Worm (Caenorhabditis elegans) whole organism, L1 larva: ENCODE results near the gene nhr-167.

Experiments used
- C04F5.9 ChIP-seq: sonication (generic microtip); optimal IDR thresholded peaks from 2 replicates; lab custom pipeline; 2016; ENCODE audit warnings: missing genetic modification characterization, missing compliant biosample characterization
- C34B4.2 ChIP-seq: sonication (generic microtip); optimal IDR thresholded peaks from 2 replicates; lab custom pipeline; 2017; ENCODE audit warnings: mild to moderate bottlenecking, missing genetic modification characterization, missing compliant biosample characterization
- Y116A8C.19 ChIP-seq: sonication (generic microtip); optimal IDR thresholded peaks from 2 replicates; lab custom pipeline; 2016; ENCODE audit warnings: missing compliant biosample characterization, missing genetic modification characterization, borderline replicate concordance
- alr-1 ChIP-seq: fragments of 200-800 bp; sonication (Bioruptor generic); optimal IDR thresholded peaks from 2 replicates; lab custom pipeline; 2018; ENCODE audit warnings: borderline replicate concordance, mild to moderate bottlenecking, missing genetic modification characterization, missing compliant biosample characterization
- ceh-63 ChIP-seq: fragments of 200-800 bp; sonication (Bioruptor generic); optimal IDR thresholded peaks from 2 replicates; lab custom pipeline; 2018; ENCODE audit warnings: mild to moderate bottlenecking, missing genetic modification characterization, missing compliant biosample characterization
- ceh-8 ChIP-seq: fragments of 200-800 bp; sonication (Bioruptor generic); optimal IDR thresholded peaks from 2 replicates; lab custom pipeline; 2018; ENCODE audit warnings: mild to moderate bottlenecking, missing genetic modification characterization, moderate library complexity, missing compliant biosample characterization
- ceh-82 ChIP-seq, 3 experiments: fragments of 150-350 bp in 1 of 3; sonication (generic microtip) in 2 of 3; optimal IDR thresholded peaks; 2 replicates each; lab custom pipeline; 2014 to 2017; ENCODE audit warnings: missing biosample characterization in 3 of 3, missing genetic modification characterization in 3 of 3
- ces-1 ChIP-seq: fragments of 150-350 bp; optimal IDR thresholded peaks from 2 replicates; lab custom pipeline; 2014; ENCODE audit warnings: missing biosample characterization, missing genetic modification reagents, missing genetic modification characterization
- efl-1 ChIP-seq, 4 experiments: fragments of 150-350 bp; optimal IDR thresholded peaks in 3 of 4; peaks in 1 of 4; 1 replicate in 1 of 4; 2 replicates in 3 of 4; lab custom pipeline; 2014; ENCODE audit warnings: missing biosample characterization in 2 of 4, missing genetic modification characterization in 2 of 4, missing genetic modification reagents in 2 of 4
- egl-13 ChIP-seq: sonication (generic microtip); optimal IDR thresholded peaks from 2 replicates; lab custom pipeline; 2016; ENCODE audit warnings: missing genotype, missing genetic modification reagents, missing genetic modification characterization, missing compliant biosample characterization
- egl-27 ChIP-seq, 2 experiments: fragments of 150-350 bp in 1 of 2; sonication (generic microtip); optimal IDR thresholded peaks; 3 replicates each; lab custom pipeline; 2017 to 2018; ENCODE audit warnings: missing biosample characterization in 2 of 2, missing genetic modification characterization in 2 of 2, missing genetic modification reagents in 2 of 2
- elt-2 ChIP-seq: sonication (generic microtip); optimal IDR thresholded peaks from 2 replicates; lab custom pipeline; 2016; ENCODE audit warnings: missing genetic modification characterization, mild to moderate bottlenecking, inconsistent platforms, missing compliant biosample characterization, missing genetic modification reagents
- elt-3 ChIP-seq, 6 experiments: fragments of 150-350 bp in 1 of 6; sonication (generic microtip); optimal IDR thresholded peaks; 2 replicates each; lab custom pipeline; 2017 to 2018; ENCODE audit warnings: missing biosample characterization in 6 of 6, missing genetic modification characterization in 6 of 6, inconsistent platforms in 1 of 6
- ets-5 ChIP-seq: fragments of 200-800 bp; sonication (Bioruptor generic); IDR thresholded peaks from 2 replicates; pipeline ENCODE4 v1.3.6; 2022; ENCODE audit warnings: missing genetic modification characterization, missing compliant biosample characterization
- fkh-10 ChIP-seq: sonication (generic microtip); optimal IDR thresholded peaks from 2 replicates; lab custom pipeline; 2017; ENCODE audit warnings: missing biosample characterization, missing genetic modification reagents, missing genetic modification characterization
- fos-1 ChIP-seq: fragments of 150-350 bp; optimal IDR thresholded peaks from 2 replicates; lab custom pipeline; 2014; ENCODE audit warnings: missing biosample characterization, missing genetic modification characterization
- hlh-17 ChIP-seq: fragments of 200-800 bp; sonication (Bioruptor generic); optimal IDR thresholded peaks from 2 replicates; lab custom pipeline; 2018; ENCODE audit warnings: missing genetic modification characterization, mild to moderate bottlenecking, missing compliant biosample characterization, moderate library complexity, borderline replicate concordance
- hlh-4 ChIP-seq: sonication (generic microtip); optimal IDR thresholded peaks from 2 replicates; lab custom pipeline; 2016; ENCODE audit warnings: mild to moderate bottlenecking, missing genetic modification characterization, missing compliant biosample characterization
- hpl-2 ChIP-seq: fragments of 150-350 bp; optimal IDR thresholded peaks from 2 replicates; lab custom pipeline; 2014; ENCODE audit warnings: missing biosample characterization, missing genetic modification reagents, missing genetic modification characterization
- irx-1 ChIP-seq: sonication (generic microtip); optimal IDR thresholded peaks from 2 replicates; lab custom pipeline; 2016; ENCODE audit warnings: missing genetic modification characterization, missing compliant biosample characterization
- lin-13 ChIP-seq: fragments of 150-350 bp; optimal IDR thresholded peaks from 2 replicates; lab custom pipeline; 2014; ENCODE audit warnings: missing biosample characterization, missing genetic modification reagents, missing genetic modification characterization
- lin-14 ChIP-seq: fragments of 200-800 bp; sonication (Bioruptor generic); optimal IDR thresholded peaks from 2 replicates; lab custom pipeline; 2018; ENCODE audit warnings: mild to moderate bottlenecking, missing genetic modification characterization, moderate library complexity, missing compliant biosample characterization
- lin-35 ChIP-seq, 2 experiments: fragments of 150-350 bp; optimal IDR thresholded peaks; 2 replicates each; lab custom pipeline; 2014; ENCODE audit warnings: missing biosample characterization in 2 of 2, missing genetic modification characterization in 2 of 2, missing genetic modification reagents in 2 of 2
- lin-39 ChIP-seq: fragments of 150-350 bp; optimal IDR thresholded peaks from 2 replicates; lab custom pipeline; 2014; ENCODE audit warnings: missing biosample characterization, missing genetic modification reagents, missing genetic modification characterization
- mdl-1 ChIP-seq, 2 experiments: fragments of 150-350 bp; optimal IDR thresholded peaks; 2 replicates each; lab custom pipeline; 2014 to 2017; ENCODE audit warnings: missing biosample characterization in 2 of 2, missing genetic modification characterization in 2 of 2, inconsistent platforms in 1 of 2
- nhr-12 ChIP-seq: sonication (generic microtip); optimal IDR thresholded peaks from 2 replicates; lab custom pipeline; 2017; ENCODE audit warnings: missing biosample characterization, missing genetic modification characterization
- nhr-19 ChIP-seq: fragments of 200-800 bp; sonication (Bioruptor generic); conservative IDR thresholded peaks from 2 replicates; pipeline ENCODE4 v1.3.6; 2022; ENCODE audit warnings: missing genetic modification characterization, missing compliant biosample characterization
- nhr-20 ChIP-seq: sonication (generic microtip); optimal IDR thresholded peaks from 2 replicates; lab custom pipeline; 2016; ENCODE audit warnings: mild to moderate bottlenecking, missing genetic modification characterization, missing compliant biosample characterization
- nhr-28 ChIP-seq: fragments of 150-350 bp; optimal IDR thresholded peaks from 2 replicates; lab custom pipeline; 2014; ENCODE audit warnings: missing biosample characterization, missing genetic modification characterization
- nhr-71 ChIP-seq: sonication (generic microtip); optimal IDR thresholded peaks from 2 replicates; lab custom pipeline; 2016; ENCODE audit warnings: mild to moderate bottlenecking, missing genetic modification characterization, moderate library complexity, missing compliant biosample characterization
- nhr-76 ChIP-seq: sonication (generic microtip); optimal IDR thresholded peaks from 2 replicates; lab custom pipeline; 2017; ENCODE audit warnings: missing biosample characterization, missing genetic modification characterization
- nhr-77 ChIP-seq: fragments of 150-350 bp; optimal IDR thresholded peaks from 2 replicates; lab custom pipeline; 2014; ENCODE audit warnings: missing biosample characterization, missing genetic modification characterization
- nhr-84 ChIP-seq: sonication (generic microtip); optimal IDR thresholded peaks from 2 replicates; lab custom pipeline; 2017; ENCODE audit warnings: missing biosample characterization, missing genetic modification characterization
- nhr-90 ChIP-seq: sonication (generic microtip); optimal IDR thresholded peaks from 2 replicates; lab custom pipeline; 2016; ENCODE audit warnings: mild to moderate bottlenecking, missing genetic modification characterization, missing compliant biosample characterization; ENCODE audit not compliant: poor library complexity
- pag-3 ChIP-seq: sonication (generic microtip); optimal IDR thresholded peaks from 2 replicates; lab custom pipeline; 2017; ENCODE audit warnings: missing genetic modification characterization, mild to moderate bottlenecking, missing compliant biosample characterization, antibody characterized with exemption, borderline replicate concordance; ENCODE audit not compliant: insufficient read depth
- pqm-1 ChIP-seq: sonication (generic microtip); optimal IDR thresholded peaks from 3 replicates; lab custom pipeline; 2017; ENCODE audit warnings: missing biosample characterization, missing genetic modification characterization
- skn-1 ChIP-seq: fragments of 150-350 bp; optimal IDR thresholded peaks from 2 replicates; lab custom pipeline; 2014; ENCODE audit warnings: missing biosample characterization, missing genetic modification characterization
- swsn-7 ChIP-seq: sonication (generic microtip); optimal IDR thresholded peaks from 2 replicates; lab custom pipeline; 2016; ENCODE audit warnings: missing genetic modification characterization, missing compliant biosample characterization
- tlp-1 ChIP-seq: fragments of 150-350 bp; optimal IDR thresholded peaks from 2 replicates; lab custom pipeline; 2014; ENCODE audit warnings: missing biosample characterization, missing genetic modification characterization
- unc-130 ChIP-seq: fragments of 150-350 bp; optimal IDR thresholded peaks from 2 replicates; lab custom pipeline; 2017; ENCODE audit warnings: missing biosample characterization, missing genetic modification characterization, inconsistent platforms
- unc-62 ChIP-seq: fragments of 150-350 bp; optimal IDR thresholded peaks from 2 replicates; lab custom pipeline; 2014; ENCODE audit warnings: missing biosample characterization, missing genetic modification reagents, missing genetic modification characterization
- unc-86 ChIP-seq: sonication (generic microtip); optimal IDR thresholded peaks from 2 replicates; lab custom pipeline; 2016; ENCODE audit warnings: missing genetic modification characterization, missing compliant biosample characterization
- vab-15 ChIP-seq: sonication (generic microtip); optimal IDR thresholded peaks from 2 replicates; lab custom pipeline; 2017; ENCODE audit warnings: missing genotype, mild to moderate bottlenecking, missing genetic modification characterization, missing compliant biosample characterization
- xbp-1 ChIP-seq: sonication (generic microtip); optimal IDR thresholded peaks from 2 replicates; lab custom pipeline; 2016; ENCODE audit warnings: missing genetic modification characterization, missing compliant biosample characterization
- zag-1 ChIP-seq: fragments of 150-350 bp; optimal IDR thresholded peaks from 2 replicates; lab custom pipeline; 2014; ENCODE audit warnings: missing biosample characterization, missing genetic modification characterization
- zip-4 ChIP-seq: fragments of 200-800 bp; sonication (Bioruptor generic); optimal IDR thresholded peaks from 2 replicates; lab custom pipeline; 2018; ENCODE audit warnings: mild to moderate bottlenecking, missing genetic modification characterization, moderate library complexity, missing compliant biosample characterization
- ztf-11 ChIP-seq, 2 experiments: sonication (generic microtip); optimal IDR thresholded peaks; 2 replicates each; lab custom pipeline; 2016 to 2017; ENCODE audit warnings: missing genetic modification characterization in 2 of 2, missing biosample characterization in 1 of 2, missing compliant biosample characterization in 1 of 2

nhr-167 gene

ce11 chrX:12021446-12021845 is 39.6 kb upstream of the nhr-167 start (continued):
- TF ChIP-seq nhr-19 (GFP tag; lab: Robert Waterston, UW) = no peak
- no peak for TF ChIP-seq efl-1 (optimal IDR thresholded peaks at IDR 0.05; lab: Kevin White, UChicago)
- TF ChIP-seq efl-1 (GFP tag; optimal IDR thresholded peaks at IDR 0.05 in 1 of 2; lab: Kevin White, UChicago) = peak in 1 of 2 experiments; percentile 76
- TF ChIP-seq hpl-2 (GFP tag; lab: Kevin White, UChicago) = no peak
- peak; percentile 67 for TF ChIP-seq fkh-10
- TF ChIP-seq ceh-63 (GFP tag; lab: Kevin White, UChicago) = no peak
- no peak for TF ChIP-seq unc-130 (tag; lab: Kevin White, UChicago)
- no peak for TF ChIP-seq C34B4.2
- TF ChIP-seq lin-14 (GFP tag; lab: Kevin White, UChicago) = peak; percentile 58
- no peak for TF ChIP-seq nhr-71 (tag; lab: Kevin White, UChicago)
- no peak for TF ChIP-seq fos-1 (tag; lab: Kevin White, UChicago)
- no peak for TF ChIP-seq unc-62 (GFP tag; lab: Kevin White, UChicago)
- TF ChIP-seq, all 84 proteins: peak for 4

ce11 chrX:12017908-12018479 is 36.1 kb upstream of the nhr-167 start, which contains the start of the genes nmat-1 and ucr-2.1:
Gene nmat-1, minus strand, starts transcription at chrX:12018043.
Gene ucr-2.1, plus strand, starts transcription at chrX:12018429.
- TF ChIP-seq lin-35 (GFP tag; optimal IDR thresholded peaks at IDR 0.05; lab: Kevin White, UChicago) = peak; percentile 25 to 83
- TF ChIP-seq mdl-1 (tag; optimal IDR thresholded peaks at IDR 0.05; lab: Kevin White, UChicago) = peak in 1 of 2 experiments; percentile 87
- no peak for TF ChIP-seq lin-39 (tag; lab: Kevin White, UChicago)
- peak; percentile 54 to 58 for TF ChIP-seq efl-1 (optimal IDR thresholded peaks at IDR 0.05; lab: Kevin White, UChicago)
- peak in 1 of 2 experiments; percentile 45 for TF ChIP-seq efl-1 (GFP tag; optimal IDR thresholded peaks at IDR 0.05 in 1 of 2; lab: Kevin White, UChicago)
- TF ChIP-seq swsn-7 (tag; lab: Kevin White, UChicago) = peak; percentile 80
- peak; percentile 27 for TF ChIP-seq ceh-8
- no peak for TF ChIP-seq nhr-28 (tag; lab: Kevin White, UChicago)
- TF ChIP-seq zag-1 = no peak
- TF ChIP-seq egl-13 (tag; lab: Kevin White, UChicago) = peak; percentile 68
- TF ChIP-seq xbp-1 (tag; lab: Kevin White, UChicago) = peak; percentile 87
- no peak for TF ChIP-seq nhr-12
- peak; percentile 90 for TF ChIP-seq nhr-71 (tag; lab: Kevin White, UChicago)
- TF ChIP-seq lin-13 (GFP tag; lab: Kevin White, UChicago) = peak; percentile 56
- TF ChIP-seq unc-86 = peak; percentile 51
- TF ChIP-seq alr-1 = no peak
- TF ChIP-seq skn-1 (tag; lab: Kevin White, UChicago) = peak; percentile 74
- no peak for TF ChIP-seq ets-5 (GFP tag; lab: Robert Waterston, UW)
- no peak for TF ChIP-seq tlp-1 (tag; lab: Kevin White, UChicago)
- TF ChIP-seq zip-4 (GFP tag; lab: Kevin White, UChicago) = no peak
- TF ChIP-seq ceh-82 (tag; optimal IDR thresholded peaks at IDR 0.05; lab: Kevin White, UChicago) = peak; percentile 23 to 71 (median 30)
- TF ChIP-seq hlh-17 (GFP tag; lab: Kevin White, UChicago) = no peak
- no peak for TF ChIP-seq pag-3 (tag; lab: Kevin White, UChicago)
- TF ChIP-seq nhr-84 (tag; lab: Kevin White, UChicago) = no peak
- peak; percentile 75 for TF ChIP-seq hpl-2 (GFP tag; lab: Kevin White, UChicago)
- TF ChIP-seq elt-3 (tag; optimal IDR thresholded peaks at IDR 0.05; lab: Kevin White, UChicago) = peak in 3 of 6 experiments; percentile 24 to 79 (median 40)
- no peak for TF ChIP-seq pqm-1 (tag; lab: Kevin White, UChicago)
- TF ChIP-seq nhr-77 (tag; lab: Kevin White, UChicago) = peak; percentile 62
- TF ChIP-seq lin-14 (GFP tag; lab: Kevin White, UChicago) = peak; percentile 97
- TF ChIP-seq C04F5.9 (tag; lab: Kevin White, UChicago) = peak; percentile 39
- peak; percentile 89 for TF ChIP-seq nhr-90 (tag; lab: Kevin White, UChicago)
- no peak for TF ChIP-seq egl-27 (tag; optimal IDR thresholded peaks at IDR 0.05; lab: Kevin White, UChicago)
- peak; percentile 93 for TF ChIP-seq nhr-20
- TF ChIP-seq vab-15 (tag; lab: Kevin White, UChicago) = peak; percentile 50
- peak; percentile 81 for TF ChIP-seq elt-2 (tag; lab: Kevin White, UChicago)
- peak; percentile 19 for TF ChIP-seq fos-1 (tag; lab: Kevin White, UChicago)
- no peak for TF ChIP-seq ces-1 (GFP tag; lab: Kevin White, UChicago)
- peak; percentile 57 for TF ChIP-seq irx-1 (tag; lab: Kevin White, UChicago)
- no peak for TF ChIP-seq nhr-76 (tag; lab: Kevin White, UChicago)
- no peak for TF ChIP-seq Y116A8C.19 (tag; lab: Kevin White, UChicago)
- TF ChIP-seq C34B4.2 = no peak
- peak in 1 of 2 experiments; percentile 38 for TF ChIP-seq ztf-11 (tag; optimal IDR thresholded peaks at IDR 0.05; lab: Kevin White, UChicago)
- TF ChIP-seq hlh-4 (tag; lab: Kevin White, UChicago) = no peak
